Worm (Caenorhabditis elegans) whole organism, L1 larva: ENCODE measurements around the gene tag-335.

Experiments used
- ama-1 ChIP-seq: fragments of 150-350 bp; optimal IDR thresholded peaks from 2 replicates; lab custom pipeline; 2014
- egl-27 ChIP-seq, 2 experiments: fragments of 150-350 bp in 1 of 2; sonication (generic microtip); optimal IDR thresholded peaks; 3 replicates each; lab custom pipeline; 2017 to 2018; ENCODE audit warnings: missing biosample characterization in 2 of 2, missing genetic modification characterization in 2 of 2, missing genetic modification reagents in 2 of 2
- jun-1 ChIP-seq: fragments of 150-350 bp; optimal IDR thresholded peaks from 2 replicates; lab custom pipeline; 2014; ENCODE audit warnings: missing biosample characterization, missing genetic modification reagents, missing genetic modification characterization
- nhr-237 ChIP-seq: fragments of 150-350 bp; optimal IDR thresholded peaks from 2 replicates; lab custom pipeline; 2014; ENCODE audit warnings: missing biosample characterization, missing genetic modification characterization
- nhr-85 ChIP-seq: sonication (generic microtip); peaks from one replicate; lab custom pipeline; 2016; ENCODE audit warnings: missing genetic modification characterization, inconsistent platforms, missing compliant biosample characterization
- skn-1 ChIP-seq: fragments of 150-350 bp; optimal IDR thresholded peaks from 2 replicates; lab custom pipeline; 2014; ENCODE audit warnings: missing biosample characterization, missing genetic modification characterization
- snu-23 ChIP-seq: sonication (generic microtip); optimal IDR thresholded peaks from 2 replicates; lab custom pipeline; 2016; ENCODE audit warnings: missing genetic modification characterization, missing compliant biosample characterization
- unc-98 ChIP-seq: fragments of 200-800 bp; sonication (Bioruptor generic); IDR thresholded peaks from 2 replicates; pipeline ENCODE4 v1.3.6; 2022; ENCODE audit warnings: missing genetic modification characterization, missing compliant biosample characterization
- ztf-4 ChIP-seq: fragments of 150-350 bp; optimal IDR thresholded peaks from 2 replicates; lab custom pipeline; 2014; ENCODE audit warnings: missing biosample characterization, missing genetic modification characterization

ce11 chrIV:12307720-12308119, 29.3 kb upstream of the tag-335 start, which contains the start of gene oac-57:
- TF ChIP-seq skn-1 (tag; lab: Kevin White, UChicago) (no peak), ama-1 (lab: Kevin White, UChicago) (no peak), snu-23 (no peak), nhr-85 (tag; lab: Kevin White, UChicago) (no peak), unc-98 (GFP tag; lab: Robert Waterston, UW) (no peak), ztf-4 (tag; lab: Kevin White, UChicago) (no peak), jun-1 (no peak), nhr-237 (tag; lab: Kevin White, UChicago) (no peak), egl-27 (tag; optimal IDR thresholded peaks at IDR 0.05; lab: Kevin White, UChicago) (no peak)
